Worm (Caenorhabditis elegans) whole organism, L2 larva: ENCODE data around the gene R144.10.
A peak's percentile ranks its signal among the peaks of the same experiment; 100 is the strongest.

Experiments
- C34F6.9 ChIP-seq: fragments of 150-350 bp; optimal IDR thresholded peaks from 2 replicates; lab custom pipeline; 2014; ENCODE audit warnings: missing biosample characterization, missing genetic modification characterization
- F13H6.1 ChIP-seq: sonication (generic microtip); optimal IDR thresholded peaks from 2 replicates; lab custom pipeline; 2016; ENCODE audit warnings: missing genetic modification characterization, missing compliant biosample characterization
- R02D3.7 ChIP-seq: fragments of 150-350 bp; optimal IDR thresholded peaks from 2 replicates; lab custom pipeline; 2014; ENCODE audit warnings: missing biosample characterization, missing genetic modification characterization
- Y55F3AM.14 ChIP-seq: fragments of 200-800 bp; sonication (Bioruptor generic); optimal IDR thresholded peaks from 2 replicates; lab custom pipeline; 2018; ENCODE audit warnings: mild to moderate bottlenecking, missing genetic modification characterization, missing compliant biosample characterization
- ZK546.5 ChIP-seq: sonication (generic microtip); optimal IDR thresholded peaks from 2 replicates; lab custom pipeline; 2017; ENCODE audit warnings: missing biosample characterization, missing genetic modification characterization
- alr-1 ChIP-seq: fragments of 150-350 bp; optimal IDR thresholded peaks from 2 replicates; lab custom pipeline; 2014; ENCODE audit warnings: missing biosample characterization, missing genetic modification characterization
- aly-2 ChIP-seq: fragments of 150-350 bp; optimal IDR thresholded peaks from 2 replicates; lab custom pipeline; 2014; ENCODE audit warnings: missing biosample characterization, missing genetic modification characterization
- ama-1 ChIP-seq: fragments of 150-350 bp; optimal IDR thresholded peaks from 2 replicates; lab custom pipeline; 2018; ENCODE audit warnings: inconsistent platforms
- blmp-1 ChIP-seq: sonication (generic microtip); optimal IDR thresholded peaks from 2 replicates; lab custom pipeline; 2017; ENCODE audit warnings: missing genetic modification characterization, mild to moderate bottlenecking, missing compliant biosample characterization, antibody characterized with exemption, moderate library complexity; ENCODE audit not compliant: insufficient read depth
- ceh-16 ChIP-seq: fragments of 150-350 bp; optimal IDR thresholded peaks from 2 replicates; lab custom pipeline; 2014; ENCODE audit warnings: missing biosample characterization, missing genetic modification characterization
- ceh-82 ChIP-seq: fragments of 150-350 bp; optimal IDR thresholded peaks from 2 replicates; lab custom pipeline; 2014; ENCODE audit warnings: missing biosample characterization, missing genetic modification characterization
- crh-2 ChIP-seq: sonication (generic microtip); optimal IDR thresholded peaks from 2 replicates; lab custom pipeline; 2017; ENCODE audit warnings: missing biosample characterization, missing genetic modification characterization
- dmd-4 ChIP-seq: sonication (generic microtip); optimal IDR thresholded peaks from 2 replicates; lab custom pipeline; 2017; ENCODE audit warnings: missing biosample characterization, missing genetic modification characterization
- egl-27 ChIP-seq: sonication (generic microtip); optimal IDR thresholded peaks from 3 replicates; lab custom pipeline; 2017; ENCODE audit warnings: missing biosample characterization, missing genetic modification reagents, missing genetic modification characterization
- elt-1 ChIP-seq: fragments of 150-350 bp; optimal IDR thresholded peaks from 2 replicates; lab custom pipeline; 2014; ENCODE audit warnings: missing biosample characterization, missing genetic modification characterization
- fos-1 ChIP-seq: fragments of 150-350 bp; optimal IDR thresholded peaks from 2 replicates; lab custom pipeline; 2014; ENCODE audit warnings: missing biosample characterization, missing genetic modification characterization
- gmeb-1 ChIP-seq: fragments of 150-350 bp; optimal IDR thresholded peaks from 2 replicates; lab custom pipeline; 2014; ENCODE audit warnings: missing biosample characterization, missing genetic modification characterization
- lin-11 ChIP-seq: fragments of 150-350 bp; sonication (generic microtip); optimal IDR thresholded peaks from 2 replicates; lab custom pipeline; 2014; ENCODE audit warnings: missing biosample characterization, missing genetic modification characterization, inconsistent platforms, mixed read lengths
- lin-13 ChIP-seq: fragments of 150-350 bp; optimal IDR thresholded peaks from 2 replicates; lab custom pipeline; 2014; ENCODE audit warnings: missing biosample characterization, missing genetic modification reagents, missing genetic modification characterization
- lin-39 ChIP-seq: fragments of 150-350 bp; optimal IDR thresholded peaks from 2 replicates; lab custom pipeline; 2014; ENCODE audit warnings: missing biosample characterization, missing genetic modification reagents, missing genetic modification characterization
- lsy-2 ChIP-seq, 2 experiments: fragments of 150-350 bp in 1 of 2; sonication (generic microtip) in 1 of 2; optimal IDR thresholded peaks; 2 replicates each; lab custom pipeline; 2014 to 2017; ENCODE audit warnings: missing biosample characterization in 2 of 2, missing genetic modification characterization in 2 of 2
- mab-5 ChIP-seq: fragments of 150-350 bp; optimal IDR thresholded peaks from 2 replicates; lab custom pipeline; 2014; ENCODE audit warnings: missing biosample characterization, missing genetic modification characterization
- mdl-1 ChIP-seq, 2 experiments: fragments of 150-350 bp in 1 of 2; sonication (generic microtip) in 1 of 2; optimal IDR thresholded peaks; 2 replicates each; lab custom pipeline; 2017; ENCODE audit warnings: missing biosample characterization in 2 of 2, missing genetic modification characterization in 2 of 2
- nhr-10 ChIP-seq: sonication (generic microtip); optimal IDR thresholded peaks from 2 replicates; lab custom pipeline; 2017; ENCODE audit warnings: missing biosample characterization, missing genetic modification characterization
- nhr-11 ChIP-seq: fragments of 150-350 bp; optimal IDR thresholded peaks from 2 replicates; lab custom pipeline; 2014; ENCODE audit warnings: missing biosample characterization, missing genetic modification characterization
- nhr-12 ChIP-seq: fragments of 150-350 bp; optimal IDR thresholded peaks from 2 replicates; lab custom pipeline; 2014; ENCODE audit warnings: missing biosample characterization, missing genetic modification characterization
- nhr-21 ChIP-seq: fragments of 150-350 bp; optimal IDR thresholded peaks from 2 replicates; lab custom pipeline; 2014; ENCODE audit warnings: missing biosample characterization, missing genetic modification characterization
- nhr-237 ChIP-seq: fragments of 150-350 bp; optimal IDR thresholded peaks from 2 replicates; lab custom pipeline; 2014; ENCODE audit warnings: missing biosample characterization, missing genetic modification characterization
- nhr-25 ChIP-seq: fragments of 150-350 bp; sonication (generic microtip); optimal IDR thresholded peaks from 3 replicates; lab custom pipeline; 2014; ENCODE audit warnings: missing biosample characterization, missing genetic modification characterization
- nhr-6 ChIP-seq: fragments of 150-350 bp; optimal IDR thresholded peaks from 2 replicates; lab custom pipeline; 2014; ENCODE audit warnings: missing biosample characterization, missing genetic modification characterization
- nhr-77 ChIP-seq: fragments of 150-350 bp; optimal IDR thresholded peaks from 2 replicates; lab custom pipeline; 2014; ENCODE audit warnings: missing biosample characterization, missing genetic modification characterization
- peb-1 ChIP-seq: fragments of 150-350 bp; optimal IDR thresholded peaks from 2 replicates; lab custom pipeline; 2014; ENCODE audit warnings: missing biosample characterization, missing genetic modification characterization
- sem-4 ChIP-seq: fragments of 150-350 bp; optimal IDR thresholded peaks from 2 replicates; lab custom pipeline; 2014; ENCODE audit warnings: missing biosample characterization, missing genetic modification reagents, missing genetic modification characterization
- sma-3 ChIP-seq: sonication (generic microtip); optimal IDR thresholded peaks from 2 replicates; lab custom pipeline; 2016; ENCODE audit warnings: missing genetic modification reagents, missing genetic modification characterization, missing compliant biosample characterization
- sma-9 ChIP-seq, 2 experiments: fragments of 150-350 bp in 1 of 2; sonication (generic microtip) in 1 of 2; optimal IDR thresholded peaks; 2 replicates each; lab custom pipeline; 2014 to 2016; ENCODE audit warnings: missing genetic modification characterization in 2 of 2, mild to moderate bottlenecking in 1 of 2, missing biosample characterization in 1 of 2, missing compliant biosample characterization in 1 of 2, missing genetic modification reagents in 1 of 2, moderate library complexity in 1 of 2
- snpc-4 ChIP-seq: fragments of 150-350 bp; optimal IDR thresholded peaks from 2 replicates; lab custom pipeline; 2014; ENCODE audit warnings: missing biosample characterization, missing genetic modification characterization
- unc-39 ChIP-seq: fragments of 150-350 bp; optimal IDR thresholded peaks from 2 replicates; lab custom pipeline; 2014; ENCODE audit warnings: missing biosample characterization, missing genetic modification characterization
- unc-55 ChIP-seq: fragments of 150-350 bp; sonication (generic microtip); optimal IDR thresholded peaks from 3 replicates; lab custom pipeline; 2014; ENCODE audit warnings: missing biosample characterization, missing genetic modification reagents, missing genetic modification characterization
- unc-62 ChIP-seq: fragments of 150-350 bp; optimal IDR thresholded peaks from 2 replicates; lab custom pipeline; 2014; ENCODE audit warnings: missing biosample characterization, missing genetic modification reagents, missing genetic modification characterization
- zag-1 ChIP-seq: fragments of 150-350 bp; optimal IDR thresholded peaks from 2 replicates; lab custom pipeline; 2014; ENCODE audit warnings: missing biosample characterization, missing genetic modification characterization
- ztf-1 ChIP-seq: fragments of 200-800 bp; sonication (Bioruptor generic); conservative IDR thresholded peaks from 2 replicates; pipeline ENCODE4 v1.3.6; 2022; ENCODE audit warnings: missing genetic modification characterization, missing compliant biosample characterization
- ztf-4 ChIP-seq: fragments of 150-350 bp; optimal IDR thresholded peaks from 2 replicates; lab custom pipeline; 2014; ENCODE audit warnings: missing biosample characterization, missing genetic modification characterization

R144.10 gene

DNA sequence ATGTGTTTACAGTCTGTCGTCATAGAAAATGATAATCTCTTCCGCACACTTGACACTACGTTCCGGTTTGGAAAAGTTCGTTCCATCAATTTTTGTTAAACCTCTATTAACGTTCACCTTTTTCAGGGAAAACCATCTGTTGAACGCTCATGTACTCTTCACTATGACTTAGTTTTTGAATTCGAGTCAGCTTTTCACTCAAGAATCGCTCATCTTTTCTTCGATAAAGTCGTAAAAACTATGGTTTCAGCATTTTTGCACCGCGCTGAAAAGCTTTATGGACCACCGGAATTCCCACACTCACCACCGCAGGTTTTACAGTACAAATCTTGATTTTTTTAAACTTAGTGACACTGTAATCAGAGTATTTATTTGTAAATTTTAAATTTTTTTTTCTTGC is 21.5 kb upstream of the R144.10 start:
- TF ChIP-seq gmeb-1 (tag; lab: Kevin White, UChicago) (no peak), lsy-2 (tag; optimal IDR thresholded peaks at IDR 0.05; lab: Kevin White, UChicago) (no peak), unc-62 (GFP tag; lab: Kevin White, UChicago) (no peak)

ce11 chrIII:5022964-5023363 is 20.8 kb upstream of the R144.10 start, which contains the start of gene R144.13:
Gene R144.13, plus strand, starts transcription at chrIII:5023264.
- TF ChIP-seq sma-9 (GFP tag; optimal IDR thresholded peaks at IDR 0.05; lab: Kevin White, UChicago) (no peak), sma-9 (tag; optimal IDR thresholded peaks at IDR 0.05; lab: Kevin White, UChicago) (no peak), peb-1 (no peak), ZK546.5 (tag; lab: Kevin White, UChicago) (no peak), sem-4 (tag; lab: Kevin White, UChicago) (no peak), blmp-1 (tag; lab: Kevin White, UChicago) (no peak), Y55F3AM.14 (GFP tag; lab: Kevin White, UChicago) (no peak), nhr-77 (tag; lab: Kevin White, UChicago) (no peak), unc-62 (GFP tag; lab: Kevin White, UChicago) (no peak), aly-2 (tag; lab: Kevin White, UChicago) (no peak), gmeb-1 (tag; lab: Kevin White, UChicago) (no peak), nhr-21 (tag; lab: Kevin White, UChicago) (no peak), alr-1 (tag; lab: Kevin White, UChicago) (no peak), ceh-82 (no peak)

ce11 chrIII:5021689-5022088 is 19.6 kb upstream of the R144.10 start, which contains the start of gene R144.3:
Gene R144.3, plus strand, starts transcription at chrIII:5021989.
- no peak for TF ChIP-seq dmd-4
- no peak for TF ChIP-seq ZK546.5 (tag; lab: Kevin White, UChicago)
- no peak for TF ChIP-seq fos-1 (tag; lab: Kevin White, UChicago)
- TF ChIP-seq nhr-25 (tag; lab: Kevin White, UChicago) = no peak
- no peak for TF ChIP-seq zag-1 (tag; lab: Kevin White, UChicago)

DNA sequence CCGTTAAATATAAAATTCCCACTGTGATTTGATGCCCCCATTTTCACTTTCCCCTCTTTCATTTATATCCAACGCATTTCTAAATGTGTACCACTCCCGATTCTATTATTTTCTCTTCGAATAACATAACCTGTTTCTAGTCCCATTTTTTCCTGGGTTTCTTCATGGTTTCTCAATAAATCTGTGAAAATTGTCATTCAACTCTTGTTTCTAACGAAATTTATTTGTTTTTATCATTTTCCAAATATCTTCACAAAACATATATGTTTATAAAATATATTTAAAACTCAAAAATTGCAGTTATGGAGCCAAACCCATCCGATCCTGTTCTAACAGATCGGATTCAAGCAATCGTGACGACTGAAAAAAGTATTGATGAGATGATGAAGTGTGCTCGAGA is 18.8 kb upstream of the R144.10 start, which contains the start of gene mdt-11:
Gene mdt-11, plus strand, starts transcription at position 301 of the 400 bp plus-strand sequence.
- no peak for TF ChIP-seq nhr-6
- no peak for TF ChIP-seq mab-5 (tag; lab: Kevin White, UChicago)
- no peak for TF ChIP-seq nhr-12
- no peak for TF ChIP-seq sma-3
- TF ChIP-seq egl-27 (tag; lab: Kevin White, UChicago) = no peak
- no peak for TF ChIP-seq nhr-21 (tag; lab: Kevin White, UChicago)
- no peak for TF ChIP-seq C34F6.9
- TF ChIP-seq lin-39 (tag; lab: Kevin White, UChicago) = no peak
- TF ChIP-seq F13H6.1 (tag; lab: Kevin White, UChicago) = no peak
- no peak for TF ChIP-seq peb-1
- no peak for TF ChIP-seq nhr-10
- TF ChIP-seq R02D3.7 = no peak
- no peak for TF ChIP-seq lin-13 (GFP tag; lab: Kevin White, UChicago)
- TF ChIP-seq unc-39 (tag; lab: Kevin White, UChicago) = no peak
- TF ChIP-seq crh-2 (tag; lab: Kevin White, UChicago) = no peak
- TF ChIP-seq ama-1 = no peak
- no peak for TF ChIP-seq zag-1 (tag; lab: Kevin White, UChicago)
- TF ChIP-seq ztf-1 (GFP tag; lab: Robert Waterston, UW) = no peak
- TF ChIP-seq mdl-1 (tag; optimal IDR thresholded peaks at IDR 0.05; lab: Kevin White, UChicago) = no peak

ce11 chrIII:5018116-5018689 is 16.1 kb upstream of the R144.10 start, which contains the start of gene wip-1:
Gene wip-1, plus strand, starts transcription at chrIII:5018639.
- TF ChIP-seq unc-62 (GFP tag; lab: Kevin White, UChicago) (peak; percentile 61), nhr-10 (peak; percentile 82), nhr-237 (tag; lab: Kevin White, UChicago) (peak; percentile 59), crh-2 (tag; lab: Kevin White, UChicago) (peak; percentile 99), sem-4 (tag; lab: Kevin White, UChicago) (peak; percentile 98), snpc-4 (tag; lab: Kevin White, UChicago) (peak; percentile 88), ceh-16 (peak; percentile 63), aly-2 (tag; lab: Kevin White, UChicago) (no peak), nhr-6 (peak; percentile 94), nhr-11 (peak; percentile 77), unc-55 (GFP tag; lab: Kevin White, UChicago) (peak; percentile 99), egl-27 (tag; lab: Kevin White, UChicago) (peak; percentile 71), dmd-4 (peak; percentile 40), R02D3.7 (peak; percentile 44), mab-5 (tag; lab: Kevin White, UChicago) (peak; percentile 96), Y55F3AM.14 (GFP tag; lab: Kevin White, UChicago) (peak; percentile 95), F13H6.1 (tag; lab: Kevin White, UChicago) (peak; percentile 99), peb-1 (no peak), alr-1 (tag; lab: Kevin White, UChicago) (no peak), lin-11 (tag; lab: Kevin White, UChicago) (peak; percentile 99), ztf-4 (tag; lab: Kevin White, UChicago) (peak; percentile 96), elt-1 (tag; lab: Kevin White, UChicago) (no peak), lsy-2 (tag; optimal IDR thresholded peaks at IDR 0.05; lab: Kevin White, UChicago) (peak; percentile 92 to 97), ZK546.5 (tag; lab: Kevin White, UChicago) (peak; percentile 61), nhr-77 (tag; lab: Kevin White, UChicago) (peak; percentile 75), sma-3 (peak; percentile 99), nhr-12 (peak; percentile 73)
